In the genomic region with DNA sequence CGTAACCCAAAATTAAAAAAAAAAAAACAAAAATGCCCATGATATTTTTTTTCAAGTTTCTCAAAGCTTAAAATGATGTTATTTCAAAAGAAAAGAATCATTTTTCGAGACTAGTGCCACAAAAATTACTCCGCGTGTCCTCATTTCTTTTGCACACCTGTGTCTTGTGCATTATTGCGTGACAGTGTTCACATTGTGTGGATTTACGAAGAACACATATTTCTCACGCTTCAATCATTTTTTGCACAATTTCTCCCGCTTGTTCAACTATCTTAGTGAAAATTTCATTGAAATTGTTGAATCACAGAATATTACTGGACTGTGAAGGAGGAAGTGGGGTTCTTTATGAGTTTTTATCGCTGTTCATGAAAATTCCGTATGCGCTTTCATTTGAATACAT, we compare ENCODE assay signal across 5 worm cellular contexts.
TF ChIP-seq lines count a peak whose summit lies in the region.

No protein-coding gene starts in this region.

TF ChIP-seq in whole organism, L1 larva, 84 proteins besides CTCF, POLR2A, EP300 and RAD21:
- TF ChIP-seq efl-1 (optimal IDR thresholded peaks at IDR 0.05; lab: Kevin White, UChicago) (no peak), efl-1 (GFP tag; optimal IDR thresholded peaks at IDR 0.05 in 1 of 2; lab: Kevin White, UChicago) (peak in 1 of 2 experiments; percentile 87), unc-30 (tag; optimal IDR thresholded peaks at IDR 0.05; lab: Kevin White, UChicago) (no peak), lin-35 (GFP tag; optimal IDR thresholded peaks at IDR 0.05; lab: Kevin White, UChicago) (peak in 1 of 2 experiments; percentile 8), egl-27 (tag; optimal IDR thresholded peaks at IDR 0.05; lab: Kevin White, UChicago) (no peak), irx-1 (tag; optimal IDR thresholded peaks at IDR 0.05; lab: Kevin White, UChicago) (no peak), F16B12.6 (tag; optimal IDR thresholded peaks at IDR 0.05; lab: Kevin White, UChicago) (peak; percentile 55)

TF ChIP-seq in whole organism, L2 larva, 48 proteins besides CTCF, POLR2A, EP300 and RAD21:
- TF ChIP-seq nhr-6 (tag; optimal IDR thresholded peaks at IDR 0.05; lab: Kevin White, UChicago) (no peak), R02D3.7 (tag; optimal IDR thresholded peaks at IDR 0.05; lab: Kevin White, UChicago) (peak; percentile 63), peb-1 (tag; optimal IDR thresholded peaks at IDR 0.05; lab: Kevin White, UChicago) (no peak), ztf-11 (tag; optimal IDR thresholded peaks at IDR 0.05; lab: Kevin White, UChicago) (no peak)

TF ChIP-seq in whole organism, L3 larva, 47 proteins besides CTCF, POLR2A, EP300 and RAD21:
- TF ChIP-seq R02D3.7 (tag; optimal IDR thresholded peaks at IDR 0.05; lab: Kevin White, UChicago) (peak; percentile 83), pha-4 (tag; optimal IDR thresholded peaks at IDR 0.05; lab: Kevin White, UChicago) (peak; percentile 57), lin-15B (tag; optimal IDR thresholded peaks at IDR 0.05; lab: Kevin White, UChicago) (no peak), eor-1 (tag; optimal IDR thresholded peaks at IDR 0.05; lab: Kevin White, UChicago) (no peak), nhr-12 (tag; optimal IDR thresholded peaks at IDR 0.05; lab: Kevin White, UChicago) (no peak), egl-5 (tag; optimal IDR thresholded peaks at IDR 0.05; lab: Kevin White, UChicago) (no peak), nhr-67 (tag; optimal IDR thresholded peaks at IDR 0.05; lab: Kevin White, UChicago) (no peak), pqm-1 (tag; optimal IDR thresholded peaks at IDR 0.05; lab: Kevin White, UChicago) (no peak), ZK546.5 (tag; optimal IDR thresholded peaks at IDR 0.05; lab: Kevin White, UChicago) (no peak), nhr-23 (tag; optimal IDR thresholded peaks at IDR 0.05; lab: Kevin White, UChicago) (no peak), elt-1 (tag; optimal IDR thresholded peaks at IDR 0.05; lab: Kevin White, UChicago) (no peak), ceh-16 (tag; optimal IDR thresholded peaks at IDR 0.05; lab: Kevin White, UChicago) (no peak)

TF ChIP-seq in whole organism, L4 larva, 104 proteins besides CTCF, POLR2A, EP300 and RAD21:
- TF ChIP-seq lin-15B (tag; optimal IDR thresholded peaks at IDR 0.05; lab: Kevin White, UChicago) (no peak), hlh-30 (tag; optimal IDR thresholded peaks at IDR 0.05; lab: Kevin White, UChicago; ENCODE audit: insufficient read depth) (peak; percentile 1), R02D3.7 (tag; optimal IDR thresholded peaks at IDR 0.05; lab: Kevin White, UChicago) (peak; percentile 59), mes-2 (tag; optimal IDR thresholded peaks at IDR 0.05; lab: Kevin White, UChicago; ENCODE audit: poor library complexity, severe bottlenecking) (peak; percentile 7)

TF ChIP-seq in whole organism, young adult, 124 proteins besides CTCF, POLR2A, EP300 and RAD21:
- TF ChIP-seq madf-6 (GFP tag; IDR thresholded peaks at IDR 0.05; lab: Robert Waterston, UW) (no peak), atf-7 (tag; optimal IDR thresholded peaks at IDR 0.05; lab: Kevin White, UChicago) (no peak), hlh-26 (GFP tag; conservative IDR thresholded peaks at IDR 0.05; lab: Robert Waterston, UW) (no peak), let-607 (tag; optimal IDR thresholded peaks at IDR 0.05; lab: Kevin White, UChicago) (peak; percentile 59 to 60), ztf-18 (tag; optimal IDR thresholded peaks at IDR 0.05; lab: Kevin White, UChicago) (no peak), gei-17 (GFP tag; optimal IDR thresholded peaks at IDR 0.05; lab: Kevin White, UChicago) (no peak), F55B11.4 (tag; optimal IDR thresholded peaks at IDR 0.05; lab: Kevin White, UChicago; ENCODE audit: borderline replicate concordance, insufficient read depth) (no peak)
